Worm (Caenorhabditis elegans) whole organism, young adult: ENCODE measurements around the gene tald-1.

Experiments
- B0019.2 ChIP-seq: fragments of 200-800 bp; sonication (Bioruptor generic); conservative IDR thresholded peaks from 2 replicates; pipeline ENCODE4 v1.3.6; 2022; ENCODE audit warnings: missing genetic modification reagents, missing genetic modification characterization, missing compliant biosample characterization
- B0336.3 ChIP-seq: fragments of 200-800 bp; sonication (Bioruptor generic); IDR thresholded peaks from 2 replicates; pipeline ENCODE4 v1.3.6; 2022; ENCODE audit warnings: missing genetic modification characterization, missing compliant biosample characterization
- C17E4.6 ChIP-seq: fragments of 200-800 bp; sonication (Bioruptor generic); IDR thresholded peaks from 2 replicates; pipeline ENCODE4 v1.3.6; 2022; ENCODE audit warnings: missing genetic modification reagents, missing genetic modification characterization, missing compliant biosample characterization
- D2030.7 ChIP-seq: fragments of 200-800 bp; sonication (Bioruptor generic); IDR thresholded peaks from 2 replicates; pipeline ENCODE4 v1.3.6; 2022; ENCODE audit warnings: missing genetic modification reagents, missing genetic modification characterization, missing compliant biosample characterization
- F10E7.11 ChIP-seq: sonication (generic microtip); optimal IDR thresholded peaks from 2 replicates; lab custom pipeline; 2017; ENCODE audit warnings: mild to moderate bottlenecking, missing genetic modification characterization, moderate library complexity, missing compliant biosample characterization
- F49E8.2 ChIP-seq: sonication (generic microtip); optimal IDR thresholded peaks from 3 replicates; lab custom pipeline; 2017; ENCODE audit warnings: missing genetic modification characterization, mild to moderate bottlenecking, missing compliant biosample characterization, antibody characterized with exemption, moderate library complexity; ENCODE audit not compliant: insufficient read depth
- T07F8.4 ChIP-seq: sonication (generic microtip); optimal IDR thresholded peaks from 2 replicates; lab custom pipeline; 2016; ENCODE audit warnings: mild to moderate bottlenecking, missing genetic modification characterization, moderate library complexity, missing compliant biosample characterization
- Y79H2A.3 ChIP-seq: fragments of 200-800 bp; sonication (Bioruptor generic); conservative IDR thresholded peaks from 2 replicates; pipeline ENCODE4 v1.3.6; 2022; ENCODE audit warnings: missing genetic modification reagents, missing genetic modification characterization, missing compliant biosample characterization
- Y95B8A.8 ChIP-seq: fragments of 200-800 bp; sonication (Bioruptor generic); IDR thresholded peaks from 2 replicates; pipeline ENCODE4 v1.3.6; 2022; ENCODE audit warnings: missing genetic modification reagents, missing genetic modification characterization, missing compliant biosample characterization
- akir-1 ChIP-seq: fragments of 200-800 bp; sonication (Bioruptor generic); optimal IDR thresholded peaks from 2 replicates; lab custom pipeline; 2018; ENCODE audit warnings: mild to moderate bottlenecking, missing genetic modification characterization, moderate library complexity, missing compliant biosample characterization
- ama-1 ChIP-seq, 3 experiments: fragments of 150-350 bp in 1 of 3; sonication (generic microtip) in 2 of 3; optimal IDR thresholded peaks; 2 replicates each; lab custom pipeline; 2014 to 2018; ENCODE audit warnings: missing biosample characterization in 2 of 3, missing genetic modification characterization in 2 of 3, missing genetic modification reagents in 2 of 3
- aptf-3 ChIP-seq: fragments of 200-800 bp; sonication (Bioruptor generic); IDR thresholded peaks from 2 replicates; pipeline ENCODE4 v1.3.6; 2022; ENCODE audit warnings: missing genetic modification characterization, missing compliant biosample characterization
- atf-7 ChIP-seq: sonication (generic microtip); optimal IDR thresholded peaks from 2 replicates; lab custom pipeline; 2017; ENCODE audit warnings: mild to moderate bottlenecking, missing genetic modification characterization, missing compliant biosample characterization
- athp-1 ChIP-seq: sonication (generic microtip); optimal IDR thresholded peaks from 2 replicates; lab custom pipeline; 2017; ENCODE audit warnings: mild to moderate bottlenecking, missing genetic modification characterization, missing compliant biosample characterization
- bed-1 ChIP-seq: fragments of 200-800 bp; sonication (Bioruptor generic); IDR thresholded peaks from 2 replicates; pipeline ENCODE4 v1.3.6; 2022; ENCODE audit warnings: missing genetic modification reagents, missing genetic modification characterization, missing compliant biosample characterization
- cebp-2 ChIP-seq: fragments of 200-800 bp; sonication (Bioruptor generic); IDR thresholded peaks from 2 replicates; pipeline ENCODE4 v1.3.6; 2022; ENCODE audit warnings: missing genetic modification characterization, missing compliant biosample characterization
- ceh-100 ChIP-seq: fragments of 200-800 bp; sonication (Bioruptor generic); IDR thresholded peaks from 2 replicates; pipeline ENCODE4 v1.3.6; 2022; ENCODE audit warnings: missing genetic modification reagents, missing genetic modification characterization, missing compliant biosample characterization
- ceh-27 ChIP-seq: fragments of 200-800 bp; sonication (Bioruptor generic); optimal IDR thresholded peaks from 2 replicates; lab custom pipeline; 2018; ENCODE audit warnings: mild to moderate bottlenecking, missing genetic modification characterization, moderate library complexity, missing compliant biosample characterization
- ceh-40 ChIP-seq: fragments of 200-800 bp; sonication (Bioruptor generic); IDR thresholded peaks from 2 replicates; pipeline ENCODE4 v1.3.6; 2022; ENCODE audit warnings: missing genetic modification characterization, missing compliant biosample characterization
- dox-1 ChIP-seq: fragments of 200-800 bp; sonication (Bioruptor generic); IDR thresholded peaks from 2 replicates; pipeline ENCODE4 v1.3.6; 2022; ENCODE audit warnings: missing genetic modification reagents, missing genetic modification characterization, missing compliant biosample characterization
- efl-1 ChIP-seq: fragments of 150-350 bp; optimal IDR thresholded peaks from 2 replicates; lab custom pipeline; 2014; ENCODE audit warnings: missing biosample characterization, missing genetic modification reagents, missing genetic modification characterization
- egl-18 ChIP-seq: fragments of 200-800 bp; sonication (Bioruptor generic); IDR thresholded peaks from 2 replicates; pipeline ENCODE4 v1.3.6; 2022; ENCODE audit warnings: missing genetic modification reagents, missing genetic modification characterization, missing compliant biosample characterization
- egl-44 ChIP-seq: fragments of 200-800 bp; sonication (Bioruptor generic); IDR thresholded peaks from 2 replicates; pipeline ENCODE4 v1.3.6; 2022; ENCODE audit warnings: missing genetic modification reagents, missing genetic modification characterization, missing compliant biosample characterization
- egrh-3 ChIP-seq: fragments of 200-800 bp; sonication (Bioruptor generic); IDR thresholded peaks from 2 replicates; pipeline ENCODE4 v1.3.6; 2022; ENCODE audit warnings: missing genetic modification reagents, missing genetic modification characterization, missing compliant biosample characterization
- ekl-4 ChIP-seq: fragments of 200-800 bp; sonication (Bioruptor generic); IDR thresholded peaks from 2 replicates; pipeline ENCODE4 v1.3.6; 2022; ENCODE audit warnings: missing genetic modification reagents, missing genetic modification characterization, missing compliant biosample characterization
- gei-17 ChIP-seq: fragments of 200-800 bp; sonication (Bioruptor generic); optimal IDR thresholded peaks from 2 replicates; lab custom pipeline; 2018; ENCODE audit warnings: mild to moderate bottlenecking, missing genetic modification characterization, missing compliant biosample characterization
- him-1 ChIP-seq: sonication (generic microtip); optimal IDR thresholded peaks from 2 replicates; lab custom pipeline; 2016; ENCODE audit warnings: missing genotype, missing genetic modification reagents, missing genetic modification characterization, missing compliant biosample characterization
- lin-54 ChIP-seq: fragments of 200-800 bp; sonication (Bioruptor generic); optimal IDR thresholded peaks from 2 replicates; lab custom pipeline; 2018; ENCODE audit warnings: mild to moderate bottlenecking, missing genetic modification characterization, missing compliant biosample characterization
- madf-10 ChIP-seq: sonication (generic microtip); optimal IDR thresholded peaks from 2 replicates; lab custom pipeline; 2016; ENCODE audit warnings: mild to moderate bottlenecking, missing genetic modification characterization, missing compliant biosample characterization
- madf-6 ChIP-seq: fragments of 200-800 bp; sonication (Bioruptor generic); IDR thresholded peaks from 2 replicates; pipeline ENCODE4 v1.3.6; 2022; ENCODE audit warnings: missing genetic modification reagents, missing genetic modification characterization, missing compliant biosample characterization
- mcd-1 ChIP-seq: fragments of 200-800 bp; sonication (Bioruptor generic); IDR thresholded peaks from 2 replicates; pipeline ENCODE4 v1.3.6; 2022; ENCODE audit warnings: missing genetic modification reagents, missing genetic modification characterization, missing compliant biosample characterization
- mel-28 ChIP-seq: sonication (generic microtip); optimal IDR thresholded peaks from 2 replicates; lab custom pipeline; 2016; ENCODE audit warnings: borderline replicate concordance, mild to moderate bottlenecking, missing genetic modification characterization, missing compliant biosample characterization
- mxl-1 ChIP-seq: sonication (generic microtip); optimal IDR thresholded peaks from 2 replicates; lab custom pipeline; 2016; ENCODE audit warnings: missing genetic modification characterization, missing compliant biosample characterization
- nhr-27 ChIP-seq: fragments of 200-800 bp; sonication (Bioruptor generic); optimal IDR thresholded peaks from 2 replicates; lab custom pipeline; 2018; ENCODE audit warnings: mild to moderate bottlenecking, missing genetic modification characterization, moderate library complexity, missing compliant biosample characterization
- nhr-90 ChIP-seq: sonication (generic microtip); optimal IDR thresholded peaks from 2 replicates; lab custom pipeline; 2016; ENCODE audit warnings: missing genotype, mild to moderate bottlenecking, missing genetic modification characterization, missing compliant biosample characterization
- pbrm-1 ChIP-seq: fragments of 200-800 bp; sonication (Bioruptor generic); IDR thresholded peaks from 2 replicates; pipeline ENCODE4 v1.3.6; 2022; ENCODE audit warnings: missing genetic modification reagents, missing genetic modification characterization, missing compliant biosample characterization
- repo-1 ChIP-seq: sonication (generic microtip); optimal IDR thresholded peaks from 2 replicates; lab custom pipeline; 2017; ENCODE audit warnings: mild to moderate bottlenecking, missing genetic modification characterization, missing compliant biosample characterization
- sptf-2 ChIP-seq: fragments of 200-800 bp; sonication (Bioruptor generic); optimal IDR thresholded peaks from 2 replicates; lab custom pipeline; 2018; ENCODE audit warnings: mild to moderate bottlenecking, missing genetic modification characterization, missing compliant biosample characterization
- tbp1 ChIP-seq: fragments of 200-800 bp; sonication (Bioruptor generic); optimal IDR thresholded peaks from 2 replicates; lab custom pipeline; 2018; ENCODE audit warnings: mild to moderate bottlenecking, missing genetic modification characterization, missing compliant biosample characterization
- unc-130 ChIP-seq: sonication (generic microtip); optimal IDR thresholded peaks from 2 replicates; lab custom pipeline; 2016; ENCODE audit warnings: missing genetic modification reagents, missing genetic modification characterization, missing compliant biosample characterization
- xnd-1 ChIP-seq: sonication (generic microtip); optimal IDR thresholded peaks from 2 replicates; lab custom pipeline; 2016; ENCODE audit warnings: missing genotype, missing genetic modification reagents, missing genetic modification characterization, missing compliant biosample characterization
- zfh-2 ChIP-seq: fragments of 200-800 bp; sonication (Bioruptor generic); conservative IDR thresholded peaks from 2 replicates; pipeline ENCODE4 v1.3.6; 2022; ENCODE audit warnings: missing genetic modification reagents, missing genetic modification characterization, missing compliant biosample characterization
- ztf-18 ChIP-seq: sonication (generic microtip); optimal IDR thresholded peaks from 2 replicates; lab custom pipeline; 2016; ENCODE audit warnings: missing genotype, mild to moderate bottlenecking, missing genetic modification characterization, missing compliant biosample characterization
- ztf-6 ChIP-seq: fragments of 200-800 bp; sonication (Bioruptor generic); IDR thresholded peaks from 2 replicates; pipeline ENCODE4 v1.3.6; 2022; ENCODE audit warnings: missing genetic modification reagents, missing genetic modification characterization, missing compliant biosample characterization

tald-1 gene

DNA sequence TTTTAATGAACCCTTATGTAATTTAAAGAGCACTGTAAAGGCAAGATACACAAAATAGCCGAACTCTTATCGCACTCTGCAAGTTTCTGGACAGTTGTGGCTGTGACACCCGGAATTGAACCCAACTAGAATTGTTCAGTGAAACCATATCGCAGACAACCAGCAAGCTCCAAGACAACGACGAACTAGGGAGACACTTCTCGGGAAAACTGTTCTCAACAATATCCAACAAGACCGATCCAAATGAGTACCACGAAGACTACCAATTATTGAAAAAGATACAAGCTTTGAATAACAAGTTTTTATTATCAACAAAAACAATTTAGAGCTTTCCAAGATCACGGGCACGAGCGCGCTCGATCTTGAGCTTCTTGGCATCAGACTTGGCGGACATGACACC, 2.4 kb downstream of the tald-1 start (continued):
- TF ChIP-seq dox-1 (GFP tag; lab: Robert Waterston, UW), result peak; percentile 78
- TF ChIP-seq bed-1 (GFP tag; lab: Robert Waterston, UW), result peak; percentile 28; the same call in 1 of the 2 replicates
- TF ChIP-seq him-1 (tag; lab: Kevin White, UChicago), result peak; percentile 99
- TF ChIP-seq ceh-40 (GFP tag; lab: Robert Waterston, UW), result peak; percentile 60; the same call in 1 of the 2 replicates
- TF ChIP-seq egl-44 (GFP tag; lab: Robert Waterston, UW), result peak; percentile 17; the same call in 1 of the 2 replicates
- peak; percentile 57; the same call in 1 of the 2 replicates for TF ChIP-seq pbrm-1 (GFP tag; lab: Robert Waterston, UW)
- TF ChIP-seq cebp-2, result peak; percentile 75; the same call in 1 of the 2 replicates
- peak; percentile 51 for TF ChIP-seq ztf-18

DNA sequence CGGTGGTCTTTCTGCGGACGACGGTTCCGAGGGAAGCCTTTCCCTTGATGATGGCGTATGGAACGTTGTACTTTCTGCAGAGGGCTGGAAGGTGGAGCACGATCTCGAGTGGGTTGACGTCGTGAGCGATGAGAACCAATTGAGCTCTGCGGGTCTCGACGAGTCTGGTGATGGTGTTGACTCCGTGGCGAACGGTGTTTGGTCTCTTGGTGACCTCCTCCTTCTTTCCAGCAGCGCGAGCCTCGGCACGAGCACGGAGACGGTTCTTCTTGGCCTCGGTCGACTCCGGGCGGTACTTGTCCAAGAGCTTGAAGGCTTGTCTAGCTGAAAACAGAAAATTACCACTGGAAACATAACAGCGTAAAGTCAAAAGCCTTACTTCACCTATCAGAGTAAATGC, 3.0 kb downstream of the tald-1 start:
- 0 out of 2 replicates have a peak, but pooled peaks have one; percentile 2 for TF ChIP-seq pbrm-1 (GFP tag; lab: Robert Waterston, UW)
- TF ChIP-seq mcd-1 (GFP tag; lab: Robert Waterston, UW), result 0 out of 2 replicates have a peak, but pooled peaks have one; percentile 19
- TF ChIP-seq egrh-3 (GFP tag; lab: Robert Waterston, UW), result peak; percentile 79; the same call in 1 of the 2 replicates
- 0 out of 2 replicates have a peak, but pooled peaks have one; percentile 8 for TF ChIP-seq zfh-2 (GFP tag; lab: Robert Waterston, UW)

DNA sequence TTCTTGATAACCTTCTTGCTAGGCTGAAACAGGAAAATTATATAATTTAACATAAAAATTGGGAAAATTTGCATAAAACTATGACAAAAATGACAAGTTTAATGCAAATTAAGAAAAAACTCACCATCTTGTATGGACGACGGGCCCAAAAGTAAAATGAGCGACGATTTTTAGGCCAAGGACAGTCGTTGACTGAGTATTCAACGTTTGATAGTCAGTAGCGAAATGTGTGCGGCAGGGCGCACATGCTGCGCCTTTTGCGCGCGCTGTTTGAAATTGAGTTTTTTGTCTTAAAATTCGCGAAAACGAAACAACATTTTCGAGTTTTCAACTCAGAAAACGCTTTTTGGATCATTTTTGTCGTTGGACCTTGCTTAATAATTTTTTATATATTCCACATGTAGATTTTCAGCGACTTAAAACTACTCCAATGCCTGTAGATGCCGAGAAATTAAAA, 4.0 kb downstream of the tald-1 start, which contains the start of the genes rpl-7A and set-21:
Gene rpl-7A, minus strand, starts transcription at position 153 of the 457 bp plus-strand sequence.
Gene set-21, plus strand, starts transcription at position 407 of the 457 bp plus-strand sequence.
- TF ChIP-seq ama-1 (optimal IDR thresholded peaks at IDR 0.05; lab: Kevin White, UChicago) (no peak), ama-1 (GFP tag; optimal IDR thresholded peaks at IDR 0.05; lab: Kevin White, UChicago) (no peak), ceh-27 (peak; percentile 96), nhr-27 (no peak), T07F8.4 (tag; lab: Kevin White, UChicago) (no peak), atf-7 (peak; percentile 85), efl-1 (GFP tag; lab: Kevin White, UChicago) (peak; percentile 89), mxl-1 (tag; lab: Kevin White, UChicago) (no peak), athp-1 (tag; lab: Kevin White, UChicago) (peak; percentile 81), C17E4.6 (GFP tag; lab: Robert Waterston, UW) (peak; percentile 91), repo-1 (peak; percentile 80), madf-10 (tag; lab: Kevin White, UChicago) (peak; percentile 76), nhr-90 (tag; lab: Kevin White, UChicago) (peak; percentile 36), ekl-4 (GFP tag; lab: Robert Waterston, UW) (peak; percentile 98), ztf-18 (peak; percentile 87), xnd-1 (tag; lab: Kevin White, UChicago) (peak; percentile 67), dox-1 (GFP tag; lab: Robert Waterston, UW) (peak; percentile 98), bed-1 (GFP tag; lab: Robert Waterston, UW) (peak; percentile 65; the same call in 1 of the 2 replicates), Y95B8A.8 (GFP tag; lab: Robert Waterston, UW) (peak; percentile 98), sptf-2 (no peak), B0336.3 (peak; percentile 90), unc-130 (GFP tag; lab: Kevin White, UChicago) (peak; percentile 82), ceh-100 (GFP tag; lab: Robert Waterston, UW) (peak; percentile 92), Y79H2A.3 (GFP tag; lab: Robert Waterston, UW) (peak; percentile 79), akir-1 (no peak), ztf-6 (GFP tag; lab: Robert Waterston, UW) (peak; percentile 89), tbp1 (GFP tag; lab: Kevin White, UChicago) (peak; percentile 75), F10E7.11 (no peak), mel-28 (tag; lab: Kevin White, UChicago) (peak; percentile 24), D2030.7 (GFP tag; lab: Robert Waterston, UW) (peak; percentile 97), B0019.2 (peak; percentile 95), F49E8.2 (peak; percentile 86), egl-18 (GFP tag; lab: Robert Waterston, UW) (peak; percentile 97), cebp-2 (peak; percentile 92; the same call in 1 of the 2 replicates), aptf-3 (GFP tag; lab: Robert Waterston, UW) (no peak), madf-6 (GFP tag; lab: Robert Waterston, UW) (peak; percentile 95), gei-17 (GFP tag; lab: Kevin White, UChicago) (peak; percentile 68), lin-54 (GFP tag; lab: Kevin White, UChicago) (peak; percentile 99)
